Worm (Caenorhabditis elegans) whole organism, young adult: ENCODE data around the gene fbxa-163.

Source experiments
- F33H1.4 ChIP-seq: fragments of 200-800 bp; sonication (Bioruptor generic); IDR thresholded peaks from 2 replicates; pipeline ENCODE4 v1.3.6; 2022; ENCODE audit warnings: missing genetic modification reagents, missing genetic modification characterization, missing compliant biosample characterization
- F49E8.2 ChIP-seq: sonication (generic microtip); optimal IDR thresholded peaks from 3 replicates; lab custom pipeline; 2017; ENCODE audit warnings: missing genetic modification characterization, mild to moderate bottlenecking, missing compliant biosample characterization, antibody characterized with exemption, moderate library complexity; ENCODE audit not compliant: insufficient read depth
- F55B11.4 ChIP-seq: sonication (generic microtip); optimal IDR thresholded peaks from 2 replicates; lab custom pipeline; 2016; ENCODE audit warnings: missing compliant biosample characterization, missing genetic modification characterization, borderline replicate concordance; ENCODE audit not compliant: insufficient read depth
- K11D2.4 ChIP-seq: fragments of 200-800 bp; sonication (Bioruptor generic); IDR thresholded peaks from 2 replicates; pipeline ENCODE4 v1.3.6; 2022; ENCODE audit warnings: missing genetic modification reagents, missing genetic modification characterization, missing compliant biosample characterization
- K12H6.12 ChIP-seq: fragments of 200-800 bp; sonication (Bioruptor generic); optimal IDR thresholded peaks from 2 replicates; lab custom pipeline; 2018; ENCODE audit warnings: mild to moderate bottlenecking, missing genetic modification characterization, missing compliant biosample characterization
- T26A5.8 ChIP-seq: sonication (generic microtip); optimal IDR thresholded peaks from 2 replicates; lab custom pipeline; 2016; ENCODE audit warnings: missing genetic modification characterization, missing compliant biosample characterization
- Y53G8AR.9 ChIP-seq: fragments of 200-800 bp; sonication (Bioruptor generic); conservative IDR thresholded peaks from 2 replicates; pipeline ENCODE4 v1.3.6; 2022; ENCODE audit warnings: missing genetic modification reagents, missing genetic modification characterization, missing compliant biosample characterization
- Y56A3A.18 ChIP-seq: fragments of 200-800 bp; sonication (Bioruptor generic); IDR thresholded peaks from 2 replicates; pipeline ENCODE4 v1.3.6; 2022; ENCODE audit warnings: missing genetic modification reagents, missing genetic modification characterization, missing compliant biosample characterization
- ama-1 ChIP-seq, 3 experiments: fragments of 150-350 bp in 1 of 3; sonication (generic microtip) in 2 of 3; optimal IDR thresholded peaks; 2 replicates each; lab custom pipeline; 2014 to 2018; ENCODE audit warnings: missing biosample characterization in 2 of 3, missing genetic modification characterization in 2 of 3, missing genetic modification reagents in 2 of 3
- aptf-2 ChIP-seq: fragments of 200-800 bp; sonication (Bioruptor generic); conservative IDR thresholded peaks from 2 replicates; pipeline ENCODE4 v1.3.6; 2022; ENCODE audit warnings: missing genetic modification reagents, missing genetic modification characterization, missing compliant biosample characterization
- chd-7 ChIP-seq: sonication (generic microtip); optimal IDR thresholded peaks from 2 replicates; lab custom pipeline; 2016; ENCODE audit warnings: mild to moderate bottlenecking, missing genetic modification characterization, moderate library complexity, missing compliant biosample characterization
- dox-1 ChIP-seq: fragments of 200-800 bp; sonication (Bioruptor generic); IDR thresholded peaks from 2 replicates; pipeline ENCODE4 v1.3.6; 2022; ENCODE audit warnings: missing genetic modification reagents, missing genetic modification characterization, missing compliant biosample characterization
- gei-17 ChIP-seq: fragments of 200-800 bp; sonication (Bioruptor generic); optimal IDR thresholded peaks from 2 replicates; lab custom pipeline; 2018; ENCODE audit warnings: mild to moderate bottlenecking, missing genetic modification characterization, missing compliant biosample characterization
- hmg-20 ChIP-seq: fragments of 200-800 bp; sonication (Bioruptor generic); IDR thresholded peaks from 2 replicates; pipeline ENCODE4 v1.3.6; 2022; ENCODE audit warnings: missing genetic modification reagents, missing genetic modification characterization, missing compliant biosample characterization
- hsf-1 ChIP-seq: fragments of 200-800 bp; sonication (Bioruptor generic); IDR thresholded peaks from 2 replicates; pipeline ENCODE4 v1.3.6; 2022; ENCODE audit warnings: missing genetic modification reagents, missing genetic modification characterization, missing compliant biosample characterization
- lag-1 ChIP-seq: fragments of 200-800 bp; sonication (Bioruptor generic); IDR thresholded peaks from 2 replicates; pipeline ENCODE4 v1.3.6; 2022; ENCODE audit warnings: missing genetic modification reagents, missing genetic modification characterization, missing compliant biosample characterization
- let-607 ChIP-seq, 2 experiments: fragments of 200-800 bp in 1 of 2; sonication (Bioruptor generic) in 1 of 2; sonication (generic microtip) in 1 of 2; optimal IDR thresholded peaks; 2 replicates each; lab custom pipeline; 2016 to 2018; ENCODE audit warnings: mild to moderate bottlenecking in 2 of 2, missing compliant biosample characterization in 2 of 2, missing genetic modification characterization in 2 of 2, moderate library complexity in 2 of 2, missing genotype in 1 of 2
- lsl-1 ChIP-seq: fragments of 200-800 bp; sonication (Bioruptor generic); optimal IDR thresholded peaks from 2 replicates; lab custom pipeline; 2018; ENCODE audit warnings: mild to moderate bottlenecking, missing genetic modification characterization, moderate library complexity, missing compliant biosample characterization
- mcd-1 ChIP-seq: fragments of 200-800 bp; sonication (Bioruptor generic); IDR thresholded peaks from 2 replicates; pipeline ENCODE4 v1.3.6; 2022; ENCODE audit warnings: missing genetic modification reagents, missing genetic modification characterization, missing compliant biosample characterization
- nfyb-1 ChIP-seq: fragments of 200-800 bp; sonication (Bioruptor generic); IDR thresholded peaks from 2 replicates; pipeline ENCODE4 v1.3.6; 2022; ENCODE audit warnings: missing genetic modification reagents, missing genetic modification characterization, missing compliant biosample characterization
- nhr-120 ChIP-seq: fragments of 200-800 bp; sonication (Bioruptor generic); IDR thresholded peaks from 2 replicates; pipeline ENCODE4 v1.3.6; 2022; ENCODE audit warnings: missing genetic modification characterization, missing compliant biosample characterization
- nhr-27 ChIP-seq: fragments of 200-800 bp; sonication (Bioruptor generic); optimal IDR thresholded peaks from 2 replicates; lab custom pipeline; 2018; ENCODE audit warnings: mild to moderate bottlenecking, missing genetic modification characterization, moderate library complexity, missing compliant biosample characterization
- nhr-80 ChIP-seq: sonication (generic microtip); optimal IDR thresholded peaks from 2 replicates; lab custom pipeline; 2016; ENCODE audit warnings: missing genetic modification characterization, missing compliant biosample characterization
- nhr-90 ChIP-seq: sonication (generic microtip); optimal IDR thresholded peaks from 2 replicates; lab custom pipeline; 2016; ENCODE audit warnings: missing genotype, mild to moderate bottlenecking, missing genetic modification characterization, missing compliant biosample characterization
- pbrm-1 ChIP-seq: fragments of 200-800 bp; sonication (Bioruptor generic); IDR thresholded peaks from 2 replicates; pipeline ENCODE4 v1.3.6; 2022; ENCODE audit warnings: missing genetic modification reagents, missing genetic modification characterization, missing compliant biosample characterization
- rcor-1 ChIP-seq: fragments of 200-800 bp; sonication (Bioruptor generic); IDR thresholded peaks from 2 replicates; pipeline ENCODE4 v1.3.6; 2022; ENCODE audit warnings: missing genetic modification reagents, missing genetic modification characterization, missing compliant biosample characterization
- rec-8 ChIP-seq, 2 experiments: sonication (generic microtip); optimal IDR thresholded peaks; 2 replicates each; lab custom pipeline; 2016; ENCODE audit warnings: mild to moderate bottlenecking in 2 of 2, missing genetic modification characterization in 2 of 2, missing genetic modification reagents in 2 of 2, missing genotype in 2 of 2, missing biosample characterization in 1 of 2, missing compliant biosample characterization in 1 of 2, moderate library complexity in 1 of 2
- sdz-38 ChIP-seq: sonication (generic microtip); optimal IDR thresholded peaks from 2 replicates; lab custom pipeline; 2016; ENCODE audit warnings: missing genotype, missing genetic modification characterization, missing compliant biosample characterization
- snpc-1.1 ChIP-seq: sonication (generic microtip); optimal IDR thresholded peaks from 2 replicates; lab custom pipeline; 2017; ENCODE audit warnings: missing genetic modification characterization, mild to moderate bottlenecking, missing compliant biosample characterization, antibody characterized with exemption, moderate library complexity, missing genotype, missing genetic modification reagents; ENCODE audit not compliant: insufficient read depth
- somi-1 ChIP-seq: fragments of 200-800 bp; sonication (Bioruptor generic); optimal IDR thresholded peaks from 2 replicates; lab custom pipeline; 2018; ENCODE audit warnings: mild to moderate bottlenecking, missing genetic modification characterization, missing compliant biosample characterization
- tlf-1 ChIP-seq: fragments of 200-800 bp; sonication (Bioruptor generic); optimal IDR thresholded peaks from 2 replicates; lab custom pipeline; 2018; ENCODE audit warnings: mild to moderate bottlenecking, missing genetic modification characterization, missing compliant biosample characterization
- unc-62 ChIP-seq: fragments of 150-350 bp; optimal IDR thresholded peaks from 2 replicates; lab custom pipeline; 2014; ENCODE audit warnings: missing biosample characterization, missing genetic modification reagents, missing genetic modification characterization
- zfh-2 ChIP-seq: fragments of 200-800 bp; sonication (Bioruptor generic); conservative IDR thresholded peaks from 2 replicates; pipeline ENCODE4 v1.3.6; 2022; ENCODE audit warnings: missing genetic modification reagents, missing genetic modification characterization, missing compliant biosample characterization
- ztf-22 ChIP-seq: fragments of 200-800 bp; sonication (Bioruptor generic); optimal IDR thresholded peaks from 2 replicates; lab custom pipeline; 2018; ENCODE audit warnings: mild to moderate bottlenecking, missing genetic modification characterization, moderate library complexity, missing compliant biosample characterization

The fbxa-163 gene

ce11 chrII:1610630-1611029 lies at the start of gene fbxa-163:
Gene fbxa-163, minus strand, starts transcription at chrII:1610730.
- TF ChIP-seq ztf-22 (no peak), ama-1 (optimal IDR thresholded peaks at IDR 0.05; lab: Kevin White, UChicago) (no peak), ama-1 (GFP tag; optimal IDR thresholded peaks at IDR 0.05; lab: Kevin White, UChicago) (no peak), sdz-38 (no peak), nhr-27 (no peak), hmg-20 (no peak), aptf-2 (GFP tag; lab: Robert Waterston, UW) (no peak), pbrm-1 (no peak), K11D2.4 (GFP tag; lab: Robert Waterston, UW) (no peak), unc-62 (no peak), rcor-1 (GFP tag; lab: Robert Waterston, UW) (no peak), lsl-1 (GFP tag; lab: Kevin White, UChicago) (no peak), nhr-90 (tag; lab: Kevin White, UChicago) (no peak), F55B11.4 (tag; lab: Kevin White, UChicago) (no peak), chd-7 (no peak), nhr-120 (GFP tag; lab: Robert Waterston, UW) (no peak), somi-1 (GFP tag; lab: Kevin White, UChicago) (no peak)
- TF ChIP-seq, all 124 proteins: peak for 0

ce11 chrII:1659729-1660128 lies 49.2 kb upstream of the fbxa-163 start:
- peak; percentile 67; the same call in 1 of the 2 replicates for TF ChIP-seq dox-1 (GFP tag; lab: Robert Waterston, UW)
- TF ChIP-seq nhr-80 (tag; lab: Kevin White, UChicago) = peak; percentile 75

- TF ChIP-seq snpc-1.1 (tag; lab: Kevin White, UChicago) (no peak), nhr-120 (GFP tag; lab: Robert Waterston, UW) (no peak), nhr-90 (tag; lab: Kevin White, UChicago) (no peak), dox-1 (GFP tag; lab: Robert Waterston, UW) (no peak), nfyb-1 (GFP tag; lab: Robert Waterston, UW) (no peak), Y56A3A.18 (GFP tag; lab: Robert Waterston, UW) (no peak), K12H6.12 (tag; lab: Kevin White, UChicago) (no peak), tlf-1 (no peak), T26A5.8 (tag; lab: Kevin White, UChicago) (no peak), mcd-1 (GFP tag; lab: Robert Waterston, UW) (no peak), let-607 (tag; optimal IDR thresholded peaks at IDR 0.05; lab: Kevin White, UChicago) (no peak), lag-1 (GFP tag; lab: Robert Waterston, UW) (no peak), ztf-22 (no peak), hsf-1 (GFP tag; lab: Robert Waterston, UW) (no peak), F33H1.4 (GFP tag; lab: Robert Waterston, UW) (no peak), zfh-2 (GFP tag; lab: Robert Waterston, UW) (no peak), gei-17 (GFP tag; lab: Kevin White, UChicago) (no peak), Y53G8AR.9 (GFP tag; lab: Robert Waterston, UW) (no peak), rec-8 (tag; optimal IDR thresholded peaks at IDR 0.05; lab: Kevin White, UChicago) (no peak), F49E8.2 (tag; lab: Kevin White, UChicago) (no peak)
- TF ChIP-seq, all 124 proteins: peak for 0
Measured at ce11 chrII:1657202-1657601, 46.7 kb upstream of the fbxa-163 start, which contains the start of gene ZC204.12. Gene ZC204.12, minus strand, starts transcription at chrII:1657302.
